Worm (Caenorhabditis elegans) whole organism, early embryonic: ENCODE data around the gene R160.3.

Source experiments
- ceh-13 ChIP-seq: fragments of 200-800 bp; sonication (Bioruptor generic); optimal IDR thresholded peaks from 2 replicates; lab custom pipeline; 2018; ENCODE audit warnings: mild to moderate bottlenecking, missing genetic modification characterization, missing compliant biosample characterization
- hmbx-1 ChIP-seq: sonication (generic microtip); optimal IDR thresholded peaks from 2 replicates; lab custom pipeline; 2016; ENCODE audit warnings: mild to moderate bottlenecking, missing genetic modification characterization, missing compliant biosample characterization
- sea-1 ChIP-seq: fragments of 200-800 bp; sonication (Bioruptor generic); conservative IDR thresholded peaks from 2 replicates; pipeline ENCODE4 v1.3.6; 2022; ENCODE audit warnings: missing genetic modification characterization, missing compliant biosample characterization

- no peak for TF ChIP-seq sea-1 (GFP tag; lab: Robert Waterston, UW)
- no peak for TF ChIP-seq hmbx-1 (tag; lab: Kevin White, UChicago)
- TF ChIP-seq ceh-13 (GFP tag; lab: Kevin White, UChicago), result no peak
These were observed 38.6 kb upstream of the R160.3 start for ce11 chrX:4404717-4405116.
